Worm (Caenorhabditis elegans) whole organism, mixed stage, embryonic: ENCODE measurements around the gene degt-1.

Experiments
- M03D4.4 ChIP-seq: sonication (generic microtip); optimal IDR thresholded peaks from 2 replicates; lab custom pipeline; 2017; ENCODE audit warnings: mild to moderate bottlenecking, missing genetic modification characterization, missing compliant biosample characterization
- bed-3 ChIP-seq: fragments of 200-800 bp; sonication (Bioruptor generic); optimal IDR thresholded peaks from 3 replicates; lab custom pipeline; 2018; ENCODE audit warnings: mild to moderate bottlenecking, missing genetic modification characterization, moderate library complexity, missing compliant biosample characterization
- blmp-1 ChIP-seq: fragments of 150-350 bp; optimal IDR thresholded peaks from 2 replicates; lab custom pipeline; 2014; ENCODE audit warnings: missing biosample characterization, missing genetic modification characterization
- ceh-39 ChIP-seq: fragments of 150-350 bp; optimal IDR thresholded peaks from 2 replicates; lab custom pipeline; 2014; ENCODE audit warnings: missing biosample characterization, missing genetic modification characterization
- ceh-43 ChIP-seq: fragments of 200-800 bp; sonication (Bioruptor generic); optimal IDR thresholded peaks from 2 replicates; lab custom pipeline; 2018; ENCODE audit warnings: mild to moderate bottlenecking, missing genetic modification characterization, moderate library complexity, missing compliant biosample characterization
- ceh-83 ChIP-seq: fragments of 200-800 bp; sonication (Bioruptor generic); optimal IDR thresholded peaks from 2 replicates; lab custom pipeline; 2018; ENCODE audit warnings: mild to moderate bottlenecking, missing genetic modification characterization, missing compliant biosample characterization
- ces-1 ChIP-seq: fragments of 150-350 bp; optimal IDR thresholded peaks from 2 replicates; lab custom pipeline; 2014; ENCODE audit warnings: missing biosample characterization, missing genetic modification reagents, missing genetic modification characterization
- cnd-1 ChIP-seq: fragments of 200-800 bp; sonication (Bioruptor generic); optimal IDR thresholded peaks from 2 replicates; lab custom pipeline; 2018; ENCODE audit warnings: mild to moderate bottlenecking, missing genetic modification characterization, missing compliant biosample characterization
- drap-1 ChIP-seq: fragments of 200-800 bp; sonication (Bioruptor generic); optimal IDR thresholded peaks from 3 replicates; lab custom pipeline; 2018; ENCODE audit warnings: mild to moderate bottlenecking, missing genetic modification characterization, missing compliant biosample characterization
- elt-1 ChIP-seq: sonication (generic microtip); optimal IDR thresholded peaks from 2 replicates; lab custom pipeline; 2017; ENCODE audit warnings: missing genetic modification characterization, mild to moderate bottlenecking, missing compliant biosample characterization, antibody characterized with exemption, moderate library complexity, borderline replicate concordance; ENCODE audit not compliant: insufficient read depth
- elt-3 ChIP-seq: fragments of 150-350 bp; optimal IDR thresholded peaks from 2 replicates; lab custom pipeline; 2014; ENCODE audit warnings: missing biosample characterization, missing genetic modification characterization
- flh-1 ChIP-seq: fragments of 200-800 bp; sonication (Bioruptor generic); optimal IDR thresholded peaks from 2 replicates; lab custom pipeline; 2018; ENCODE audit warnings: mild to moderate bottlenecking, missing genetic modification characterization, moderate library complexity, missing compliant biosample characterization
- ham-2 ChIP-seq: fragments of 200-800 bp; sonication (Bioruptor generic); optimal IDR thresholded peaks from 2 replicates; lab custom pipeline; 2018; ENCODE audit warnings: mild to moderate bottlenecking, missing genetic modification characterization, missing compliant biosample characterization
- hlh-1 ChIP-seq: fragments of 150-350 bp; optimal IDR thresholded peaks from 2 replicates; lab custom pipeline; 2014; ENCODE audit warnings: missing biosample characterization, missing genetic modification reagents, missing genetic modification characterization
- lin-13 ChIP-seq: fragments of 150-350 bp; optimal IDR thresholded peaks from 2 replicates; lab custom pipeline; 2014; ENCODE audit warnings: missing biosample characterization, missing genetic modification characterization
- lin-32 ChIP-seq: fragments of 200-800 bp; sonication (Bioruptor generic); optimal IDR thresholded peaks from 2 replicates; lab custom pipeline; 2018; ENCODE audit warnings: mild to moderate bottlenecking, missing genetic modification characterization, missing compliant biosample characterization
- lsy-2 ChIP-seq: fragments of 150-350 bp; optimal IDR thresholded peaks from 2 replicates; lab custom pipeline; 2014; ENCODE audit warnings: missing biosample characterization, missing genetic modification characterization
- mab-5 ChIP-seq: fragments of 150-350 bp; optimal IDR thresholded peaks from 2 replicates; lab custom pipeline; 2014; ENCODE audit warnings: missing biosample characterization, missing genetic modification characterization
- mep-1 ChIP-seq: fragments of 150-350 bp; optimal IDR thresholded peaks from 2 replicates; lab custom pipeline; 2017; ENCODE audit warnings: missing biosample characterization, missing genetic modification reagents, missing genetic modification characterization, inconsistent platforms
- mls-2 ChIP-seq: sonication (generic microtip); optimal IDR thresholded peaks from 2 replicates; lab custom pipeline; 2016; ENCODE audit warnings: mild to moderate bottlenecking, missing genetic modification characterization, moderate library complexity, missing compliant biosample characterization
- nhr-12 ChIP-seq: fragments of 150-350 bp; optimal IDR thresholded peaks from 2 replicates; lab custom pipeline; 2014; ENCODE audit warnings: missing biosample characterization, missing genetic modification characterization
- nhr-2 ChIP-seq: fragments of 150-350 bp; optimal IDR thresholded peaks from 2 replicates; lab custom pipeline; 2014; ENCODE audit warnings: missing biosample characterization, missing genetic modification characterization
- nhr-237 ChIP-seq: fragments of 150-350 bp; optimal IDR thresholded peaks from 2 replicates; lab custom pipeline; 2014; ENCODE audit warnings: missing biosample characterization, missing genetic modification characterization
- nhr-28 ChIP-seq: fragments of 150-350 bp; optimal IDR thresholded peaks from 2 replicates; lab custom pipeline; 2014; ENCODE audit warnings: missing biosample characterization, missing genetic modification characterization
- nhr-76 ChIP-seq: sonication (generic microtip); optimal IDR thresholded peaks from 2 replicates; lab custom pipeline; 2017; ENCODE audit warnings: missing biosample characterization, missing genetic modification characterization
- pha-4 ChIP-seq: fragments of 150-350 bp; optimal IDR thresholded peaks from 2 replicates; lab custom pipeline; 2018; ENCODE audit warnings: missing biosample characterization, missing genetic modification reagents, missing genetic modification characterization
- sem-2 ChIP-seq: fragments of 200-800 bp; sonication (Bioruptor generic); optimal IDR thresholded peaks from 2 replicates; lab custom pipeline; 2018; ENCODE audit warnings: mild to moderate bottlenecking, missing genetic modification characterization, missing compliant biosample characterization
- snpc-4 ChIP-seq: fragments of 150-350 bp; optimal IDR thresholded peaks from 2 replicates; lab custom pipeline; 2014; ENCODE audit warnings: missing biosample characterization, missing genetic modification characterization
- sptf-1 ChIP-seq: sonication (generic microtip); optimal IDR thresholded peaks from 2 replicates; lab custom pipeline; 2017; ENCODE audit warnings: mild to moderate bottlenecking, missing genetic modification characterization, moderate library complexity, missing compliant biosample characterization
- tbx-8 ChIP-seq: fragments of 200-800 bp; sonication (Bioruptor generic); optimal IDR thresholded peaks from 2 replicates; lab custom pipeline; 2018; ENCODE audit warnings: mild to moderate bottlenecking, missing genetic modification characterization, moderate library complexity, missing compliant biosample characterization
- unc-120 ChIP-seq: sonication (generic microtip); optimal IDR thresholded peaks from 2 replicates; lab custom pipeline; 2017; ENCODE audit warnings: missing genetic modification characterization, missing compliant biosample characterization; ENCODE audit not compliant: poor library complexity, severe bottlenecking
- unc-39 ChIP-seq: fragments of 150-350 bp; optimal IDR thresholded peaks from 2 replicates; lab custom pipeline; 2014; ENCODE audit warnings: missing biosample characterization, missing genetic modification characterization
- unc-62 ChIP-seq: fragments of 150-350 bp; optimal IDR thresholded peaks from 2 replicates; lab custom pipeline; 2014; ENCODE audit warnings: missing biosample characterization, missing genetic modification reagents, missing genetic modification characterization
- zip-8 ChIP-seq: fragments of 150-350 bp; optimal IDR thresholded peaks from 2 replicates; lab custom pipeline; 2014; ENCODE audit warnings: missing biosample characterization, missing genetic modification characterization
- ztf-11 ChIP-seq: fragments of 150-350 bp; optimal IDR thresholded peaks from 2 replicates; lab custom pipeline; 2014; ENCODE audit warnings: missing biosample characterization, missing genetic modification characterization

The degt-1 gene

DNA sequence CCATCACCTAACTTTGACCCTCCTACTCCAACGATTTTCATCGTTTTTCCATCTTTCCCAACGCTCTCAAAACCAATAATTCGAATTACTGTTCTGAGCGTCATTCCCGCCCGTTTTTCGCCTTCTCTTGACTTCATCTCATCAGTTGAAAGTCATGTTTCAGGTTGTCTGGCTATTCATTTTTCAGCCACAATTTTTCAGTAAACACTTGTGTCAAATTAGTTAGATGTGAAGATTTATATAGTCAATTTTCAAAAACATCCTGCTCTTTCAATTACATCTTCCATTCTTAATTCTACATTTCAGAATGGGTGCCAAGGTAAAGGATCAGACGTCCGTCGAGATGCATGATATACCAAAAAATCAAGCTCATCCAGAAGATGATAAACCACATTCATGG, 32.5 kb downstream of the degt-1 start, which contains the start of gene del-6:
TSS of gene del-6 (plus strand) at position 301 of the 400 bp plus-strand sequence.
- no peak for TF ChIP-seq flh-1
- TF ChIP-seq elt-1: no peak
- TF ChIP-seq bed-3 (GFP tag; lab: Kevin White, UChicago): no peak
- TF ChIP-seq nhr-76 (tag; lab: Kevin White, UChicago): no peak
- TF ChIP-seq ceh-39 (tag; lab: Kevin White, UChicago): no peak
- TF ChIP-seq mab-5 (tag; lab: Kevin White, UChicago): no peak
- no peak for TF ChIP-seq unc-39
- TF ChIP-seq ceh-43 (GFP tag; lab: Kevin White, UChicago): no peak
- TF ChIP-seq ztf-11 (tag; lab: Kevin White, UChicago): no peak
- TF ChIP-seq lsy-2 (tag; lab: Kevin White, UChicago): no peak
- no peak for TF ChIP-seq zip-8 (tag; lab: Kevin White, UChicago)
- TF ChIP-seq, all 35 proteins: peak for 0

DNA sequence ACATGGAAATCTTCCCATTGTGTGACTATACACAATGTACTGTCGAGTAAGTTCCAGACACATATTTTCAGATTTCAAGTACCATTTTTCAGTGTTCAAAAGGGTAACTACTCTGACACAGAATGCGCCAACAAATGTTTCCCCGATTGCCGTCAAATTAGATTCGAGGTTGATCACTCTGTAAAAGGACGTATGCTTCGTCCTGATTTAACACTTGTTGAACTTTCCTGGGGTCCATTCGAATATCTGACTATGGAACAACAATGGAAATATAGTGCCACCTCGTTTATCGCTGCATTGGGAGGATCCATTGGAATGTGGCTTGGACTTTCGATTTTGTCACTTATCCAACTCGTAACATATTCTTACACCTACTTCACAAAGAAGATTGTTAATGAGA, 34.1 kb downstream of the degt-1 start:
- TF ChIP-seq mab-5 (tag; lab: Kevin White, UChicago) (no peak), unc-62 (GFP tag; lab: Kevin White, UChicago) (no peak), nhr-12 (tag; lab: Kevin White, UChicago) (no peak), tbx-8 (no peak), zip-8 (tag; lab: Kevin White, UChicago) (no peak), lsy-2 (tag; lab: Kevin White, UChicago) (no peak), unc-39 (no peak), lin-13 (tag; lab: Kevin White, UChicago) (no peak), nhr-2 (tag; lab: Kevin White, UChicago) (no peak), hlh-1 (tag; lab: Kevin White, UChicago) (no peak), elt-1 (no peak), drap-1 (GFP tag; lab: Kevin White, UChicago) (no peak), cnd-1 (tag; lab: Kevin White, UChicago) (no peak)
- TF ChIP-seq, all 35 proteins: peak for 0

DNA sequence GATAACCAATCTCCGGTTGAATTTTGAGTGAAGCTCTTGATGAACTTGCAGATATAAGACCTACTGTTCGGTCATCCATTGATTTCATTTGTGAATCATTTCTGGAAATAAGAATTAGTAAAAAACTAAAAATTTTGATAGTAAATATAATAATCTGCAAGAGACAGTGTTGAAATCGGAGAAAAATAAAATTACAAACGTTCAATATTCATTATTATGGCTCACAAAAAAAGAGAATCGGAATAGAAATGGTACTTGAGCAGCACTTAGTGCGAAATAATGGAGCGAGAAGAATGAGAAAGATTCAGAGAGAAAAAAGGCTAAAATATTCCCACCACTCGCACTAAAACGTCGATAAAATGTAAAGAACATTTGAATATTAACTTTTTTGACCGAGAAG, 36.2 kb downstream of the degt-1 start, which contains the start of gene vps-54:
TSS of gene vps-54 (minus strand) at position 101 of the 400 bp plus-strand sequence.
- no peak for TF ChIP-seq nhr-12 (tag; lab: Kevin White, UChicago)

DNA sequence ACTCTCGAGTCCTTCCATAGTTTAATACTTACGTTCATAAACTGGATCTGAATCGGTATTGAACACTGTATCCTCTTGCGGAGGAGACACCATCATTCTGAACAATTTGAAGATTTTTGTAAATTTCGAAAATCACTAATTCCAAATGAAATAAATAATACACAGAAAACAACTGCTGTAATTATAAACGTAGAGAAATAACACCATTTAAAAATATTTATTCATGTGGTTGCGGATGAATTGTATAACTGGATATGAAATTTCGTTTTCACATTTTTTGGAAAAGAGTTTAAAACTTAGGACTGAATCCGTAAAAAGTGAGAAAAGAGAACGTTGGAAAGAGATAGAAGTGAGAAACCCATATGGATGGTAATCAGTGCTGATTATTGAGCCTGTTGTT, 38.1 kb downstream of the degt-1 start, which contains the start of gene mics-1:
TSS of gene mics-1 (minus strand) at position 101 of the 400 bp plus-strand sequence.
- TF ChIP-seq hlh-1 (tag; lab: Kevin White, UChicago) (no peak), cnd-1 (tag; lab: Kevin White, UChicago) (no peak), mls-2 (tag; lab: Kevin White, UChicago) (no peak), lsy-2 (tag; lab: Kevin White, UChicago) (no peak), elt-1 (no peak), lin-32 (no peak), nhr-12 (tag; lab: Kevin White, UChicago) (no peak), mab-5 (tag; lab: Kevin White, UChicago) (no peak)
- TF ChIP-seq, all 35 proteins: peak for 0

DNA sequence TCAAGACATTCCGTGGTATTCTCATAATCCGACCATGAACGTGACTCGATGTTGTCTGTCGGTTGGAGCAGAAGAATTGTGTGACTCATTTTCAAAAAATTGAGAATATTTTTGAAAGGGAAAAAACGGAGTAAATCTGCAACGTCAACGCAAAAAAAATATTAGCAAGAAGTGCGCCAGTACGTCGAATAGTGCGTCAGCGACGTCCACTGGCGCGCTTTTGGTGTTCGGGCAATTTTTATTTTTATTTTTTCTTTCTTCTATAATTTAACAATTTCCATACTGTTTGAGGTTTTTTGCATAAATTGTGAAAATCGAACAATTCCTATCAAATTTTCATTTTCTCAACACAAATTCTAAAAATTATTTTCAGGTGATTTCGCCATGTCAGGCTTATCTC, 38.8 kb downstream of the degt-1 start, which contains the start of the genes erh-1 and lpd-9:
TSS of gene erh-1 (minus strand) at position 204 of the 400 bp plus-strand sequence.
TSS of gene lpd-9 (plus strand) at position 368 of the 400 bp plus-strand sequence.
- no peak for TF ChIP-seq M03D4.4 (tag; lab: Kevin White, UChicago)
- TF ChIP-seq mls-2 (tag; lab: Kevin White, UChicago): no peak
- TF ChIP-seq sptf-1 (tag; lab: Kevin White, UChicago): no peak
- TF ChIP-seq nhr-237 (tag; lab: Kevin White, UChicago): no peak
- peak; percentile 23 for TF ChIP-seq cnd-1 (tag; lab: Kevin White, UChicago)
- TF ChIP-seq nhr-76 (tag; lab: Kevin White, UChicago): no peak
- no peak for TF ChIP-seq unc-62 (GFP tag; lab: Kevin White, UChicago)
- no peak for TF ChIP-seq nhr-2 (tag; lab: Kevin White, UChicago)
- no peak for TF ChIP-seq elt-3 (tag; lab: Kevin White, UChicago)
- no peak for TF ChIP-seq nhr-12 (tag; lab: Kevin White, UChicago)
- no peak for TF ChIP-seq unc-39
- TF ChIP-seq nhr-28: no peak
- TF ChIP-seq drap-1 (GFP tag; lab: Kevin White, UChicago): no peak
- no peak for TF ChIP-seq ceh-43 (GFP tag; lab: Kevin White, UChicago)
- TF ChIP-seq zip-8 (tag; lab: Kevin White, UChicago): no peak
- no peak for TF ChIP-seq bed-3 (GFP tag; lab: Kevin White, UChicago)
- TF ChIP-seq sem-2: no peak
- TF ChIP-seq hlh-1 (tag; lab: Kevin White, UChicago): no peak
- TF ChIP-seq tbx-8: no peak
- no peak for TF ChIP-seq blmp-1
- TF ChIP-seq unc-120 (tag; lab: Kevin White, UChicago): no peak
- no peak for TF ChIP-seq ceh-39 (tag; lab: Kevin White, UChicago)
- peak; percentile 73 for TF ChIP-seq mep-1 (tag; lab: Kevin White, UChicago)
- no peak for TF ChIP-seq lin-32
- peak; percentile 79 for TF ChIP-seq pha-4 (tag; lab: Kevin White, UChicago)
- no peak for TF ChIP-seq mab-5 (tag; lab: Kevin White, UChicago)
- peak; percentile 66 for TF ChIP-seq lsy-2 (tag; lab: Kevin White, UChicago)
- TF ChIP-seq flh-1: no peak
- peak; percentile 46 for TF ChIP-seq lin-13 (tag; lab: Kevin White, UChicago)
- no peak for TF ChIP-seq ham-2 (GFP tag; lab: Kevin White, UChicago)
- no peak for TF ChIP-seq snpc-4
- peak; percentile 22 for TF ChIP-seq ces-1 (GFP tag; lab: Kevin White, UChicago)
- TF ChIP-seq elt-1: no peak
- TF ChIP-seq ceh-83 (GFP tag; lab: Kevin White, UChicago): no peak
